Worm (Caenorhabditis elegans): ENCODE measurements around the gene F40C5.2.

ce11 chrV:3605325-3605724 lies 34.5 kb downstream of the F40C5.2 start, which contains the start of gene T22F3.8:
- TF ChIP-seq ztf-28 (GFP tag; IDR thresholded peaks at IDR 0.05) (no peak), fkh-3 (tag; optimal IDR thresholded peaks at IDR 0.05) (no peak), F10E7.11 (tag; optimal IDR thresholded peaks at IDR 0.05) (no peak), F37B4.10 (GFP tag; IDR thresholded peaks at IDR 0.05) (no peak), mcd-1 (GFP tag; IDR thresholded peaks at IDR 0.05) (no peak), ama-1 (optimal IDR thresholded peaks at IDR 0.05) (no peak), ama-1 (GFP tag; optimal IDR thresholded peaks at IDR 0.05) (no peak), nhr-90 (tag; optimal IDR thresholded peaks at IDR 0.05) (no peak)

Measured in whole organism, young adult.